Worm (Caenorhabditis elegans): ENCODE measurements around the gene pho-4.

DNA sequence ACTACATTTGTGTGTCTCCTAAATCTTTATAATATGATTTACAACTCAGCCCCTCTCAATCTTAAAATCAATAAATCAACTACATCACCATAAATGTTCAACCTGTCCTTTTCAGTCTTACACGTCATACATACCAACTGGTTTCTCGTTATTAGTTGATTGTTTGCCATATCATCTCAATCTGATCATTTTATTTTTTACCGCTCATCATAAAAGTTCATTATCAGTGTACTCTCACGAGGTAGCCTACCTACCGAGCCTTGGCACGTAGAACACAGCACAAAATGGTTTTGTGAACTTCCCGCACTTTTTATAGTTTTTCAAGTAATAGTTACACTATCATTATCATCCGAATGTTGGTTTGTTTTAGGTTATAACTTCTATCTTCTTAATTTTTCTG lies 42.9 kb upstream of the pho-4 start:
- no peak for TF ChIP-seq pha-4 (tag; optimal IDR thresholded peaks at IDR 0.05)
- TF ChIP-seq pag-3 (tag; optimal IDR thresholded peaks at IDR 0.05; ENCODE audit: borderline replicate concordance) = no peak
- no peak for TF ChIP-seq tbx-7 (tag; optimal IDR thresholded peaks at IDR 0.05)
- TF ChIP-seq lin-11 (tag; optimal IDR thresholded peaks at IDR 0.05) = no peak
- TF ChIP-seq rnt-1 (tag; optimal IDR thresholded peaks at IDR 0.05) = no peak
- TF ChIP-seq pqm-1 (tag; optimal IDR thresholded peaks at IDR 0.05) = no peak
- TF ChIP-seq Y22D7AL.16 (tag; optimal IDR thresholded peaks at IDR 0.05) = no peak
- no peak for TF ChIP-seq fkh-10 (GFP tag; optimal IDR thresholded peaks at IDR 0.05)
- TF ChIP-seq ceh-2 (tag; optimal IDR thresholded peaks at IDR 0.05) = no peak
- TF ChIP-seq eyg-1 (tag; optimal IDR thresholded peaks at IDR 0.05) = no peak
- no peak for TF ChIP-seq mec-3 (tag; optimal IDR thresholded peaks at IDR 0.05; ENCODE audit: borderline replicate concordance)
- TF ChIP-seq nhr-232 (tag; optimal IDR thresholded peaks at IDR 0.05) = no peak
- no peak for TF ChIP-seq ceh-19 (GFP tag; optimal IDR thresholded peaks at IDR 0.05)

Data from whole organism, late embryonic.